Worm (Caenorhabditis elegans) whole organism, L1 larva: ENCODE data around the gene hcp-1.

Experiments
- aha-1 ChIP-seq: fragments of 150-350 bp; optimal IDR thresholded peaks from 2 replicates; lab custom pipeline; 2014; ENCODE audit warnings: missing biosample characterization, missing genetic modification characterization
- dpl-1 ChIP-seq, 3 experiments: fragments of 150-350 bp in 2 of 3; sonication (generic microtip) in 1 of 3; optimal IDR thresholded peaks; 2 replicates each; lab custom pipeline; 2014 to 2017; ENCODE audit warnings: missing biosample characterization in 3 of 3, missing genetic modification characterization in 3 of 3, missing genetic modification reagents in 3 of 3
- efl-1 ChIP-seq, 4 experiments: fragments of 150-350 bp; optimal IDR thresholded peaks in 3 of 4; peaks in 1 of 4; 1 replicate in 1 of 4; 2 replicates in 3 of 4; lab custom pipeline; 2014; ENCODE audit warnings: missing biosample characterization in 2 of 4, missing genetic modification characterization in 2 of 4, missing genetic modification reagents in 2 of 4
- hlh-4 ChIP-seq: sonication (generic microtip); optimal IDR thresholded peaks from 2 replicates; lab custom pipeline; 2016; ENCODE audit warnings: mild to moderate bottlenecking, missing genetic modification characterization, missing compliant biosample characterization
- mdl-1 ChIP-seq, 2 experiments: fragments of 150-350 bp; optimal IDR thresholded peaks; 2 replicates each; lab custom pipeline; 2014 to 2017; ENCODE audit warnings: missing biosample characterization in 2 of 2, missing genetic modification characterization in 2 of 2, inconsistent platforms in 1 of 2
- nhr-237 ChIP-seq: fragments of 150-350 bp; optimal IDR thresholded peaks from 2 replicates; lab custom pipeline; 2014; ENCODE audit warnings: missing biosample characterization, missing genetic modification characterization
- nhr-77 ChIP-seq: fragments of 150-350 bp; optimal IDR thresholded peaks from 2 replicates; lab custom pipeline; 2014; ENCODE audit warnings: missing biosample characterization, missing genetic modification characterization
- skn-1 ChIP-seq: fragments of 150-350 bp; optimal IDR thresholded peaks from 2 replicates; lab custom pipeline; 2014; ENCODE audit warnings: missing biosample characterization, missing genetic modification characterization

- no peak for TF ChIP-seq nhr-77
- TF ChIP-seq skn-1 (tag; lab: Kevin White, UChicago), result no peak
- no peak for TF ChIP-seq aha-1 (tag; lab: Kevin White, UChicago)
- no peak for TF ChIP-seq efl-1 (optimal IDR thresholded peaks at IDR 0.05; lab: Kevin White, UChicago)
- no peak for TF ChIP-seq efl-1 (GFP tag; optimal IDR thresholded peaks at IDR 0.05 in 1 of 2; lab: Kevin White, UChicago)
- TF ChIP-seq dpl-1 (GFP tag; optimal IDR thresholded peaks at IDR 0.05; lab: Kevin White, UChicago), result no peak
- TF ChIP-seq mdl-1 (tag; optimal IDR thresholded peaks at IDR 0.05; lab: Kevin White, UChicago), result no peak
- no peak for TF ChIP-seq nhr-237 (tag; lab: Kevin White, UChicago)
- no peak for TF ChIP-seq hlh-4
These were observed 49.0 kb upstream of the hcp-1 start for ce11 chrV:6544999-6545398.
